Worm (Caenorhabditis elegans): ENCODE measurements around the gene Y50D4A.6.

DNA sequence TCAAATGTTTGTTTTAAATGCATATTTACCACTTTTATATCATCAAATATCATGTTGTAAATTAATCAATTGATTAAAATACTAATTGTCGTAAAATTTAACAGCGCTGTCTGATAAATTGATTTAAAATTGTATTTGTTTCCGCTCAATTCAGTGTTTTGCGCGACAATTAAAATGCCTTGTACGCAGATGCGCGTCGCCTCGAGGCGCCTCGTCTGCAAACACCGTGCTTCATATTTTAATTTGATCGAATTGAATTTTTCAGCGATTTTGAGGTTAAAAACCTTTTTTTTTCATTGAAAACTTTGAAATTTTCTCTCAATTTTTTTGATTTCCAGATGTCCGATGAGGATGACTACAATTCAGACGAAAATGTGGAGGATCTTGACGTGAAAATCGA lies 7.9 kb upstream of the Y50D4A.6 start, which contains the start of gene Y50D4A.5:
- TF ChIP-seq ets-4 (GFP tag; optimal IDR thresholded peaks at IDR 0.05) (no peak), rpc-1 (optimal IDR thresholded peaks at IDR 0.05) (no peak), rpc-1 (tag; optimal IDR thresholded peaks at IDR 0.05) (no peak), B0035.1 (tag; optimal IDR thresholded peaks at IDR 0.05) (no peak), ztf-6 (GFP tag; IDR thresholded peaks at IDR 0.05) (no peak), ama-1 (optimal IDR thresholded peaks at IDR 0.05) (no peak), ama-1 (GFP tag; optimal IDR thresholded peaks at IDR 0.05) (no peak)

All from whole organism, young adult.